Worm (Caenorhabditis elegans): ENCODE data around the gene unc-97.

DNA sequence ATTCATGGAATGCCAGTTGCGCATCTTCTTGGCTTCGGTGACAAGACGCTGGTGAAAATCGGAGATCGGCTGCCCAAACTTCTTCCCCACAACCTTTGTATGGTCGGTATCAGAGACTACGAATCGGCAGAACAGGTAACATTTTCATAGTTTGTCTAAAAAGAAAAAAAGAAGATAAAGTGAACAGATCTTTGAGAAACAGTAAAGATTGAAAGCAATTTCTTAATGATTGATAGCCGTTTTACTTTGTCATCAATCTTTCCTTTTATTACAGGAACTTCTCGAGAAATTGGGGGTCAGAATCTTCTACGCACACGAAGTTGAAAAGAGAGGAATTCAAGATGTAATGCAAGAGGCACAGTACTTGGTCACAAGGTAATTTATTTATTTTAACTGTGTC lies 38.1 kb downstream of the unc-97 start:
- TF ChIP-seq fos-1 (tag; optimal IDR thresholded peaks at IDR 0.05) (no peak), ztf-11 (tag; optimal IDR thresholded peaks at IDR 0.05) (no peak)
